Worm (Caenorhabditis elegans) whole organism, young adult: ENCODE data around the gene R07E5.4.

Experiments used
- B0336.3 ChIP-seq: fragments of 200-800 bp; sonication (Bioruptor generic); IDR thresholded peaks from 2 replicates; pipeline ENCODE4 v1.3.6; 2022; ENCODE audit warnings: missing genetic modification characterization, missing compliant biosample characterization
- D2030.7 ChIP-seq: fragments of 200-800 bp; sonication (Bioruptor generic); IDR thresholded peaks from 2 replicates; pipeline ENCODE4 v1.3.6; 2022; ENCODE audit warnings: missing genetic modification reagents, missing genetic modification characterization, missing compliant biosample characterization
- F22D6.2 ChIP-seq: sonication (generic microtip); optimal IDR thresholded peaks from 2 replicates; lab custom pipeline; 2016; ENCODE audit warnings: mild to moderate bottlenecking, missing genetic modification characterization, missing compliant biosample characterization
- F23B12.7 ChIP-seq: sonication (generic microtip); optimal IDR thresholded peaks from 2 replicates; lab custom pipeline; 2017; ENCODE audit warnings: missing genetic modification characterization, mild to moderate bottlenecking, missing compliant biosample characterization, antibody characterized with exemption, moderate library complexity; ENCODE audit not compliant: insufficient read depth
- F33H1.4 ChIP-seq: fragments of 200-800 bp; sonication (Bioruptor generic); IDR thresholded peaks from 2 replicates; pipeline ENCODE4 v1.3.6; 2022; ENCODE audit warnings: missing genetic modification reagents, missing genetic modification characterization, missing compliant biosample characterization
- F57A8.1 ChIP-seq: fragments of 200-800 bp; sonication (Bioruptor generic); optimal IDR thresholded peaks from 2 replicates; lab custom pipeline; 2018; ENCODE audit warnings: mild to moderate bottlenecking, missing genetic modification characterization, moderate library complexity, missing compliant biosample characterization
- K12H6.12 ChIP-seq: fragments of 200-800 bp; sonication (Bioruptor generic); optimal IDR thresholded peaks from 2 replicates; lab custom pipeline; 2018; ENCODE audit warnings: mild to moderate bottlenecking, missing genetic modification characterization, missing compliant biosample characterization
- T07F8.4 ChIP-seq: sonication (generic microtip); optimal IDR thresholded peaks from 2 replicates; lab custom pipeline; 2016; ENCODE audit warnings: mild to moderate bottlenecking, missing genetic modification characterization, moderate library complexity, missing compliant biosample characterization
- ZK185.1 ChIP-seq: sonication (generic microtip); optimal IDR thresholded peaks from 2 replicates; lab custom pipeline; 2016; ENCODE audit warnings: mild to moderate bottlenecking, missing genetic modification characterization, missing compliant biosample characterization; ENCODE audit not compliant: poor library complexity, severe bottlenecking
- attf-3 ChIP-seq: fragments of 200-800 bp; sonication (Bioruptor generic); conservative IDR thresholded peaks from 2 replicates; pipeline ENCODE4 v1.3.6; 2022; ENCODE audit warnings: missing genetic modification reagents, missing genetic modification characterization, missing compliant biosample characterization
- attf-5 ChIP-seq: fragments of 200-800 bp; sonication (Bioruptor generic); optimal IDR thresholded peaks from 2 replicates; lab custom pipeline; 2018; ENCODE audit warnings: mild to moderate bottlenecking, missing genetic modification characterization, missing compliant biosample characterization
- bed-2 ChIP-seq: fragments of 200-800 bp; sonication (Bioruptor generic); IDR thresholded peaks from 2 replicates; pipeline ENCODE4 v1.3.6; 2022; ENCODE audit warnings: missing genetic modification reagents, missing genetic modification characterization, missing compliant biosample characterization
- ccch-3 ChIP-seq: fragments of 200-800 bp; sonication (Bioruptor generic); optimal IDR thresholded peaks from 2 replicates; lab custom pipeline; 2018; ENCODE audit warnings: mild to moderate bottlenecking, missing genetic modification characterization, missing compliant biosample characterization
- cebp-1 ChIP-seq, 2 experiments: fragments of 200-800 bp in 1 of 2; sonication (Bioruptor generic) in 1 of 2; sonication (generic microtip) in 1 of 2; IDR thresholded peaks in 1 of 2; optimal IDR thresholded peaks in 1 of 2; 2 replicates each; pipeline versions ENCODE4 v1.3.6 to Lab custom; 2017 to 2022; ENCODE audit warnings: missing compliant biosample characterization in 2 of 2, missing genetic modification characterization in 2 of 2, mild to moderate bottlenecking in 1 of 2, missing genetic modification reagents in 1 of 2, moderate library complexity in 1 of 2
- ceh-27 ChIP-seq: fragments of 200-800 bp; sonication (Bioruptor generic); optimal IDR thresholded peaks from 2 replicates; lab custom pipeline; 2018; ENCODE audit warnings: mild to moderate bottlenecking, missing genetic modification characterization, moderate library complexity, missing compliant biosample characterization
- ceh-40 ChIP-seq: fragments of 200-800 bp; sonication (Bioruptor generic); IDR thresholded peaks from 2 replicates; pipeline ENCODE4 v1.3.6; 2022; ENCODE audit warnings: missing genetic modification characterization, missing compliant biosample characterization
- dpl-1 ChIP-seq: fragments of 150-350 bp; optimal IDR thresholded peaks from 2 replicates; lab custom pipeline; 2014; ENCODE audit warnings: missing biosample characterization, missing genetic modification reagents, missing genetic modification characterization
- efl-1 ChIP-seq: fragments of 150-350 bp; optimal IDR thresholded peaks from 2 replicates; lab custom pipeline; 2014; ENCODE audit warnings: missing biosample characterization, missing genetic modification reagents, missing genetic modification characterization
- egl-44 ChIP-seq: fragments of 200-800 bp; sonication (Bioruptor generic); IDR thresholded peaks from 2 replicates; pipeline ENCODE4 v1.3.6; 2022; ENCODE audit warnings: missing genetic modification reagents, missing genetic modification characterization, missing compliant biosample characterization
- ekl-4 ChIP-seq: fragments of 200-800 bp; sonication (Bioruptor generic); IDR thresholded peaks from 2 replicates; pipeline ENCODE4 v1.3.6; 2022; ENCODE audit warnings: missing genetic modification reagents, missing genetic modification characterization, missing compliant biosample characterization
- hlh-26 ChIP-seq: fragments of 200-800 bp; sonication (Bioruptor generic); conservative IDR thresholded peaks from 2 replicates; pipeline ENCODE4 v1.3.6; 2022; ENCODE audit warnings: missing genetic modification reagents, missing genetic modification characterization, missing compliant biosample characterization
- hmg-1.2 ChIP-seq: fragments of 200-800 bp; sonication (Bioruptor generic); IDR thresholded peaks from 2 replicates; pipeline ENCODE4 v1.3.6; 2022; ENCODE audit warnings: missing genetic modification reagents, missing genetic modification characterization, missing compliant biosample characterization
- hmg-20 ChIP-seq: fragments of 200-800 bp; sonication (Bioruptor generic); IDR thresholded peaks from 2 replicates; pipeline ENCODE4 v1.3.6; 2022; ENCODE audit warnings: missing genetic modification reagents, missing genetic modification characterization, missing compliant biosample characterization
- hsf-1 ChIP-seq: fragments of 200-800 bp; sonication (Bioruptor generic); IDR thresholded peaks from 2 replicates; pipeline ENCODE4 v1.3.6; 2022; ENCODE audit warnings: missing genetic modification reagents, missing genetic modification characterization, missing compliant biosample characterization
- let-607 ChIP-seq, 2 experiments: fragments of 200-800 bp in 1 of 2; sonication (Bioruptor generic) in 1 of 2; sonication (generic microtip) in 1 of 2; optimal IDR thresholded peaks; 2 replicates each; lab custom pipeline; 2016 to 2018; ENCODE audit warnings: mild to moderate bottlenecking in 2 of 2, missing compliant biosample characterization in 2 of 2, missing genetic modification characterization in 2 of 2, moderate library complexity in 2 of 2, missing genotype in 1 of 2
- lin-35 ChIP-seq, 3 experiments: fragments of 150-350 bp in 2 of 3; sonication (generic microtip) in 1 of 3; optimal IDR thresholded peaks; 2 replicates each; lab custom pipeline; 2014 to 2018; ENCODE audit warnings: missing biosample characterization in 3 of 3, missing genetic modification characterization in 3 of 3, missing genetic modification reagents in 3 of 3
- lin-54 ChIP-seq: fragments of 200-800 bp; sonication (Bioruptor generic); optimal IDR thresholded peaks from 2 replicates; lab custom pipeline; 2018; ENCODE audit warnings: mild to moderate bottlenecking, missing genetic modification characterization, missing compliant biosample characterization
- lsl-1 ChIP-seq: fragments of 200-800 bp; sonication (Bioruptor generic); optimal IDR thresholded peaks from 2 replicates; lab custom pipeline; 2018; ENCODE audit warnings: mild to moderate bottlenecking, missing genetic modification characterization, moderate library complexity, missing compliant biosample characterization
- madf-3 ChIP-seq: fragments of 200-800 bp; sonication (Bioruptor generic); IDR thresholded peaks from 2 replicates; pipeline ENCODE4 v1.3.6; 2022; ENCODE audit warnings: missing genetic modification reagents, missing genetic modification characterization, missing compliant biosample characterization
- madf-8 ChIP-seq: fragments of 200-800 bp; sonication (Bioruptor generic); conservative IDR thresholded peaks from 2 replicates; pipeline ENCODE4 v1.3.6; 2022; ENCODE audit warnings: missing genetic modification reagents, missing genetic modification characterization, missing compliant biosample characterization
- mcd-1 ChIP-seq: fragments of 200-800 bp; sonication (Bioruptor generic); IDR thresholded peaks from 2 replicates; pipeline ENCODE4 v1.3.6; 2022; ENCODE audit warnings: missing genetic modification reagents, missing genetic modification characterization, missing compliant biosample characterization
- nfya-2 ChIP-seq: fragments of 200-800 bp; sonication (Bioruptor generic); IDR thresholded peaks from 2 replicates; pipeline ENCODE4 v1.3.6; 2022; ENCODE audit warnings: missing genetic modification reagents, missing genetic modification characterization, missing compliant biosample characterization
- pbrm-1 ChIP-seq: fragments of 200-800 bp; sonication (Bioruptor generic); IDR thresholded peaks from 2 replicates; pipeline ENCODE4 v1.3.6; 2022; ENCODE audit warnings: missing genetic modification reagents, missing genetic modification characterization, missing compliant biosample characterization
- pha-4 ChIP-seq: fragments of 150-350 bp; sonication (generic microtip); optimal IDR thresholded peaks from 2 replicates; lab custom pipeline; 2014; ENCODE audit warnings: missing biosample characterization, missing genetic modification reagents, missing genetic modification characterization
- sea-2 ChIP-seq: fragments of 200-800 bp; sonication (Bioruptor generic); IDR thresholded peaks from 2 replicates; pipeline ENCODE4 v1.3.6; 2022; ENCODE audit warnings: missing genetic modification characterization, missing compliant biosample characterization
- snpc-1.1 ChIP-seq: sonication (generic microtip); optimal IDR thresholded peaks from 2 replicates; lab custom pipeline; 2017; ENCODE audit warnings: missing genetic modification characterization, mild to moderate bottlenecking, missing compliant biosample characterization, antibody characterized with exemption, moderate library complexity, missing genotype, missing genetic modification reagents; ENCODE audit not compliant: insufficient read depth
- snpc-3.4 ChIP-seq: sonication (generic microtip); optimal IDR thresholded peaks from 2 replicates; lab custom pipeline; 2017; ENCODE audit warnings: missing genetic modification characterization, mild to moderate bottlenecking, missing compliant biosample characterization, antibody characterized with exemption, moderate library complexity, missing genotype, missing genetic modification reagents
- snpc-4 ChIP-seq, 5 experiments: fragments of 150-350 bp in 1 of 5; sonication (generic microtip) in 4 of 5; optimal IDR thresholded peaks; 2 replicates each; lab custom pipeline; 2014 to 2018; ENCODE audit warnings: missing genetic modification characterization in 5 of 5, missing biosample characterization in 3 of 5, antibody characterized with exemption in 2 of 5, mild to moderate bottlenecking in 2 of 5, missing compliant biosample characterization in 2 of 5, missing genotype in 2 of 5, moderate library complexity in 2 of 5, missing genetic modification reagents in 1 of 5
- somi-1 ChIP-seq: fragments of 200-800 bp; sonication (Bioruptor generic); optimal IDR thresholded peaks from 2 replicates; lab custom pipeline; 2018; ENCODE audit warnings: mild to moderate bottlenecking, missing genetic modification characterization, missing compliant biosample characterization
- sptf-2 ChIP-seq: fragments of 200-800 bp; sonication (Bioruptor generic); optimal IDR thresholded peaks from 2 replicates; lab custom pipeline; 2018; ENCODE audit warnings: mild to moderate bottlenecking, missing genetic modification characterization, missing compliant biosample characterization
- tbp1 ChIP-seq: fragments of 200-800 bp; sonication (Bioruptor generic); optimal IDR thresholded peaks from 2 replicates; lab custom pipeline; 2018; ENCODE audit warnings: mild to moderate bottlenecking, missing genetic modification characterization, missing compliant biosample characterization
- tlf-1 ChIP-seq: fragments of 200-800 bp; sonication (Bioruptor generic); optimal IDR thresholded peaks from 2 replicates; lab custom pipeline; 2018; ENCODE audit warnings: mild to moderate bottlenecking, missing genetic modification characterization, missing compliant biosample characterization
- ztf-18 ChIP-seq: sonication (generic microtip); optimal IDR thresholded peaks from 2 replicates; lab custom pipeline; 2016; ENCODE audit warnings: missing genotype, mild to moderate bottlenecking, missing genetic modification characterization, missing compliant biosample characterization
- ztf-28 ChIP-seq: fragments of 200-800 bp; sonication (Bioruptor generic); IDR thresholded peaks from 2 replicates; pipeline ENCODE4 v1.3.6; 2022; ENCODE audit warnings: missing genetic modification reagents, missing genetic modification characterization, missing compliant biosample characterization

R07E5.4 gene

DNA sequence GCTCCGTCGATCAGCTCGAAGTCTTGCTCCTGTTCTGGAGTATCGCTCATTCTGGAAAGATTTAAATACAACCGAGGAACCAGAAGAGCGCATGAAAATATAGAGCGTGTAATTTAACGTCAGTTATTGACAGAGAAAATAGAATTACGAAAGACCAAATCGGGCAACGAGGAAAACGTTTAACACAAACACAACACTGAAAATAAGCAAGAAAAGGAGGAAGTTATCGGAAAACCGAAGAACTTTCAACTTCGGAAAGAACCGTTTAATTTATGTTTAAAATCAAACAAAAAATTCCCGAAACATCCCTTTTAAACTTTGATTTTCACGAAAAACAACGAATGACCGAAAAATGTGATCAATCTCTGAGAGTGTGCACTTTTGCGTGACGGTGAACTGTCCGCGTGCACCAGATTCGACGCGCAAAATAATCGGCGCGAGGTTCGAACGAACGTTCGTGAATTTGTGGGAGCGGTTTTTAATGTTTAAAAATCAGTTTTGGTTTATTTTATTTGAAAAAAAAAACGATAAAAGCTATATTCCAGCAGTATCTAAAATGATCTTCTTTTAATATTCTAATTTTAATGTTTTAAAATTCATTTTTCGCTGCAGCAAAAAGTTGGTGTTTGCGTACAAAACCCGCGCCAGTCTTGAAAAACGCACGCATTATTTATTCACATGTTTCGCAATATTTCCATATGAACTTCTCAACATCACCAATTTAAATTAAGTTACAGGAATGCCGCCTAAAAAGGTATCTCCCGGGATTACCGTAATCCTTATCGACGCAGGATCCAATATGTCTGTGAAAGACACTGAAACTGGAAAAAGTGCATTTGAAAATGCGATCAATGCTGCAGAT, 24.8 kb downstream of the R07E5.4 start, which contains the start of the genes R07E5.7 and cku-80:
TSS of gene R07E5.7 (minus strand) at position 51 of the 862 bp plus-strand sequence.
TSS of gene cku-80 (plus strand) at position 732 of the 862 bp plus-strand sequence.
- TF ChIP-seq madf-3 (GFP tag; lab: Robert Waterston, UW), result no peak
- TF ChIP-seq bed-2 (GFP tag; lab: Robert Waterston, UW), result no peak
- no peak for TF ChIP-seq snpc-4 (GFP tag; optimal IDR thresholded peaks at IDR 0.05; lab: Kevin White, UChicago)
- TF ChIP-seq snpc-4 (tag; optimal IDR thresholded peaks at IDR 0.05; lab: Kevin White, UChicago), result peak; percentile 4 to 77 (median 53)
- TF ChIP-seq ccch-3 (GFP tag; lab: Kevin White, UChicago), result no peak
- TF ChIP-seq efl-1, result peak; percentile 69
- TF ChIP-seq mcd-1 (GFP tag; lab: Robert Waterston, UW), result peak; percentile 59
- TF ChIP-seq ekl-4, result peak; percentile 11; the same call in 1 of the 2 replicates
- TF ChIP-seq cebp-1 (GFP tag; IDR thresholded peaks at IDR 0.05; lab: Robert Waterston, UW), result peak; percentile 71
- TF ChIP-seq cebp-1 (tag; optimal IDR thresholded peaks at IDR 0.05; lab: Kevin White, UChicago), result peak; percentile 94
- TF ChIP-seq tbp1, result peak; percentile 43
- TF ChIP-seq egl-44, result no peak
- peak; percentile 45 for TF ChIP-seq F33H1.4 (GFP tag; lab: Robert Waterston, UW)
- TF ChIP-seq K12H6.12 (tag; lab: Kevin White, UChicago), result peak; percentile 33
- TF ChIP-seq attf-3 (GFP tag; lab: Robert Waterston, UW), result no peak
- peak; percentile 60 for TF ChIP-seq snpc-3.4 (tag; lab: Kevin White, UChicago)
- peak in 1 of 3 experiments; percentile 62 for TF ChIP-seq lin-35 (GFP tag; optimal IDR thresholded peaks at IDR 0.05; lab: Kevin White, UChicago)
- peak; percentile 0 for TF ChIP-seq ZK185.1 (tag; lab: Kevin White, UChicago)
- peak; percentile 79 for TF ChIP-seq attf-5 (GFP tag; lab: Kevin White, UChicago)
- TF ChIP-seq let-607 (tag; optimal IDR thresholded peaks at IDR 0.05; lab: Kevin White, UChicago), result peak in 1 of 2 experiments; percentile 6
- no peak for TF ChIP-seq B0336.3
- TF ChIP-seq dpl-1 (GFP tag; lab: Kevin White, UChicago), result peak; percentile 72
- TF ChIP-seq nfya-2 (GFP tag; lab: Robert Waterston, UW), result no peak
- no peak for TF ChIP-seq D2030.7 (GFP tag; lab: Robert Waterston, UW)
- no peak for TF ChIP-seq hmg-20 (GFP tag; lab: Robert Waterston, UW)
- TF ChIP-seq ceh-40, result no peak
- no peak for TF ChIP-seq hlh-26 (GFP tag; lab: Robert Waterston, UW)
- peak; percentile 39 for TF ChIP-seq hmg-1.2
- no peak for TF ChIP-seq sptf-2
- TF ChIP-seq F23B12.7, result peak; percentile 70
- peak; percentile 23; the same call in 1 of the 2 replicates for TF ChIP-seq madf-8
- TF ChIP-seq somi-1, result no peak
- no peak for TF ChIP-seq hsf-1 (GFP tag; lab: Robert Waterston, UW)
- TF ChIP-seq pha-4 (tag; lab: Kevin White, UChicago), result no peak
- peak; percentile 27 for TF ChIP-seq tlf-1
- TF ChIP-seq sea-2 (GFP tag; lab: Robert Waterston, UW), result no peak
- no peak for TF ChIP-seq T07F8.4 (tag; lab: Kevin White, UChicago)
- no peak for TF ChIP-seq ztf-28 (GFP tag; lab: Robert Waterston, UW)
- TF ChIP-seq snpc-1.1 (tag; lab: Kevin White, UChicago), result peak; percentile 33
- peak; percentile 45 for TF ChIP-seq lsl-1 (GFP tag; lab: Kevin White, UChicago)
- no peak for TF ChIP-seq ztf-18 (tag; lab: Kevin White, UChicago)
- TF ChIP-seq F57A8.1, result no peak
- TF ChIP-seq lin-54, result peak; percentile 79
- peak; percentile 23 for TF ChIP-seq ceh-27
- TF ChIP-seq pbrm-1 (GFP tag; lab: Robert Waterston, UW), result peak; percentile 46; the same call in 1 of the 2 replicates
- TF ChIP-seq F22D6.2 (tag; lab: Kevin White, UChicago), result no peak
